Worm (Caenorhabditis elegans) whole organism, L4 larva: ENCODE data around the gene lin-9.
A peak's percentile ranks its signal among the peaks of the same experiment; 100 is the strongest.

Experiments
- F10B5.3 ChIP-seq: sonication (generic microtip); optimal IDR thresholded peaks from 2 replicates; lab custom pipeline; 2016; ENCODE audit warnings: mild to moderate bottlenecking, missing genetic modification characterization, missing compliant biosample characterization
- ceh-62 ChIP-seq: sonication (generic microtip); optimal IDR thresholded peaks from 2 replicates; lab custom pipeline; 2017; ENCODE audit warnings: missing biosample characterization, missing genetic modification characterization
- dpl-1 ChIP-seq: fragments of 150-350 bp; optimal IDR thresholded peaks from 2 replicates; lab custom pipeline; 2014; ENCODE audit warnings: missing biosample characterization, missing genetic modification reagents, missing genetic modification characterization
- fkh-10 ChIP-seq: fragments of 150-350 bp; optimal IDR thresholded peaks from 2 replicates; lab custom pipeline; 2014; ENCODE audit warnings: missing biosample characterization, missing genetic modification reagents, missing genetic modification characterization
- mxl-2 ChIP-seq: fragments of 200-800 bp; sonication (Bioruptor generic); conservative IDR thresholded peaks from 2 replicates; pipeline ENCODE4 v1.3.6; 2022; ENCODE audit warnings: missing genetic modification reagents, missing genetic modification characterization, missing compliant biosample characterization
- pqm-1 ChIP-seq: sonication (generic microtip); optimal IDR thresholded peaks from 2 replicates; lab custom pipeline; 2017; ENCODE audit warnings: missing biosample characterization, missing genetic modification characterization
- skn-1 ChIP-seq: fragments of 150-350 bp; optimal IDR thresholded peaks from 2 replicates; lab custom pipeline; 2014; ENCODE audit warnings: missing biosample characterization, missing genetic modification characterization

DNA sequence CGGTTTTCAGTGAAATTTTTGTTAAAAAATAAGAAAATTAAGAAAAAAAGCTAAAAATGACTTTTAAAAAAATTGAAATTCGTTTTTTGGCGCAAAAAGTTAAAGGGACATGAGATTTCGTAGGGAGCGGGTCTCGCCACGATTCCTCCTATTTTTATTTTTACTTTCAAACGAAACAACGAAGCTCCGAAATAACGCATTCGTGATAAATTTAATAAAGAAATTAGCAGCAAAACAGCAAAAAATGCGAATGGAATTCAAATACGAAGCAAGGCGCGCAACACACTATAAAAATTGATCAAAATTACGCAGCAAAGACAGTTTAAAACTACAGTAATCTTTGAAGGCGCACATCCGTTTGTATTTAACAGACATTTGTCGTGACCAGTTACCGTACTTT, 4.2 kb downstream of the lin-9 start:
- TF ChIP-seq mxl-2 (GFP tag; lab: Robert Waterston, UW): no peak
- TF ChIP-seq pqm-1 (tag; lab: Kevin White, UChicago): no peak
- TF ChIP-seq F10B5.3 (tag; lab: Kevin White, UChicago): no peak
- TF ChIP-seq dpl-1: peak; percentile 53
- no peak for TF ChIP-seq skn-1 (tag; lab: Kevin White, UChicago)
- no peak for TF ChIP-seq ceh-62
- TF ChIP-seq fkh-10 (GFP tag; lab: Kevin White, UChicago): no peak
